Worm (Caenorhabditis elegans): ENCODE data around the gene tomm-40.

The tomm-40 gene

ce11 chrII:8948640-8949039 is 24.7 kb downstream of the tomm-40 start:
- TF ChIP-seq nhr-6 (tag; optimal IDR thresholded peaks at IDR 0.05) (no peak), nhr-23 (tag; optimal IDR thresholded peaks at IDR 0.05) (no peak), mab-5 (tag; optimal IDR thresholded peaks at IDR 0.05) (no peak), nhr-21 (tag; optimal IDR thresholded peaks at IDR 0.05) (no peak), ztf-1 (GFP tag; conservative IDR thresholded peaks at IDR 0.05) (no peak), ceh-16 (tag; optimal IDR thresholded peaks at IDR 0.05) (no peak), ztf-11 (tag; optimal IDR thresholded peaks at IDR 0.05) (no peak)

- no peak for TF ChIP-seq nhr-12 (tag; optimal IDR thresholded peaks at IDR 0.05)
- no peak for TF ChIP-seq ama-1 (optimal IDR thresholded peaks at IDR 0.05)
- TF ChIP-seq lin-13 (GFP tag; optimal IDR thresholded peaks at IDR 0.05), result no peak
- no peak for TF ChIP-seq zag-1 (tag; optimal IDR thresholded peaks at IDR 0.05)
- no peak for TF ChIP-seq lsy-2 (tag; optimal IDR thresholded peaks at IDR 0.05)
- TF ChIP-seq aly-2 (tag; optimal IDR thresholded peaks at IDR 0.05), result no peak
- TF ChIP-seq C34F6.9 (tag; optimal IDR thresholded peaks at IDR 0.05), result no peak
- no peak for TF ChIP-seq egl-27 (tag; optimal IDR thresholded peaks at IDR 0.05)
- no peak for TF ChIP-seq F13H6.1 (tag; optimal IDR thresholded peaks at IDR 0.05)
- TF ChIP-seq ceh-82 (tag; optimal IDR thresholded peaks at IDR 0.05), result no peak
- TF ChIP-seq ceh-16 (tag; optimal IDR thresholded peaks at IDR 0.05), result no peak
- TF ChIP-seq ztf-4 (tag; optimal IDR thresholded peaks at IDR 0.05), result no peak
- no peak for TF ChIP-seq dmd-4 (tag; optimal IDR thresholded peaks at IDR 0.05)
Measured at ce11 chrII:8947391-8947790, 26.0 kb downstream of the tomm-40 start, which contains the start of gene cutl-15. Gene cutl-15, minus strand, starts transcription at chrII:8947688.

- TF ChIP-seq ceh-16 (tag; optimal IDR thresholded peaks at IDR 0.05), result no peak
- no peak for TF ChIP-seq mdl-1 (tag; optimal IDR thresholded peaks at IDR 0.05)
- TF ChIP-seq egl-27 (tag; optimal IDR thresholded peaks at IDR 0.05), result no peak
- no peak for TF ChIP-seq aly-2 (tag; optimal IDR thresholded peaks at IDR 0.05)
- no peak for TF ChIP-seq nhr-237 (tag; optimal IDR thresholded peaks at IDR 0.05)
- no peak for TF ChIP-seq fos-1 (tag; optimal IDR thresholded peaks at IDR 0.05)
- no peak for TF ChIP-seq elt-1 (tag; optimal IDR thresholded peaks at IDR 0.05)
- TF ChIP-seq nhr-25 (tag; optimal IDR thresholded peaks at IDR 0.05), result no peak
- TF ChIP-seq mbf-1 (tag; optimal IDR thresholded peaks at IDR 0.05), result no peak
- no peak for TF ChIP-seq sma-9 (GFP tag; optimal IDR thresholded peaks at IDR 0.05)
- no peak for TF ChIP-seq sma-9 (tag; optimal IDR thresholded peaks at IDR 0.05)
- no peak for TF ChIP-seq ZK546.5 (tag; optimal IDR thresholded peaks at IDR 0.05)
- TF ChIP-seq peb-1 (tag; optimal IDR thresholded peaks at IDR 0.05), result no peak
- no peak for TF ChIP-seq lsy-2 (tag; optimal IDR thresholded peaks at IDR 0.05)
- TF ChIP-seq ztf-11 (tag; optimal IDR thresholded peaks at IDR 0.05), result no peak
- TF ChIP-seq blmp-1 (tag; optimal IDR thresholded peaks at IDR 0.05; ENCODE audit: insufficient read depth), result no peak
- TF ChIP-seq C34F6.9 (tag; optimal IDR thresholded peaks at IDR 0.05), result no peak
- no peak for TF ChIP-seq nhr-12 (tag; optimal IDR thresholded peaks at IDR 0.05)
- no peak for TF ChIP-seq nhr-10 (tag; optimal IDR thresholded peaks at IDR 0.05)
- TF ChIP-seq lin-13 (GFP tag; optimal IDR thresholded peaks at IDR 0.05), result no peak
- TF ChIP-seq ztf-4 (tag; optimal IDR thresholded peaks at IDR 0.05), result no peak
Measured at ce11 chrII:8945167-8945566, 28.2 kb downstream of the tomm-40 start.

- peak; percentile 51 for TF ChIP-seq C34F6.9 (tag; optimal IDR thresholded peaks at IDR 0.05)
- peak; percentile 70 for TF ChIP-seq gmeb-1 (tag; optimal IDR thresholded peaks at IDR 0.05)
- TF ChIP-seq mbf-1 (tag; optimal IDR thresholded peaks at IDR 0.05), result no peak
- peak; percentile 2 for TF ChIP-seq crh-2 (tag; optimal IDR thresholded peaks at IDR 0.05)
- TF ChIP-seq nhr-237 (tag; optimal IDR thresholded peaks at IDR 0.05), result no peak
- TF ChIP-seq unc-39 (tag; optimal IDR thresholded peaks at IDR 0.05), result no peak
- TF ChIP-seq lsy-2 (tag; optimal IDR thresholded peaks at IDR 0.05), result peak in 1 of 2 experiments; percentile 62
- peak; percentile 54 for TF ChIP-seq unc-55 (GFP tag; optimal IDR thresholded peaks at IDR 0.05)
- no peak for TF ChIP-seq F13H6.1 (tag; optimal IDR thresholded peaks at IDR 0.05)
- TF ChIP-seq egl-27 (tag; optimal IDR thresholded peaks at IDR 0.05), result no peak
- TF ChIP-seq nhr-23 (tag; optimal IDR thresholded peaks at IDR 0.05), result no peak
- no peak for TF ChIP-seq ztf-11 (tag; optimal IDR thresholded peaks at IDR 0.05)
- TF ChIP-seq ceh-16 (tag; optimal IDR thresholded peaks at IDR 0.05), result no peak
- TF ChIP-seq zag-1 (tag; optimal IDR thresholded peaks at IDR 0.05), result no peak
- TF ChIP-seq nhr-6 (tag; optimal IDR thresholded peaks at IDR 0.05), result no peak
- no peak for TF ChIP-seq sma-9 (GFP tag; optimal IDR thresholded peaks at IDR 0.05)
- TF ChIP-seq sma-9 (tag; optimal IDR thresholded peaks at IDR 0.05), result no peak
- no peak for TF ChIP-seq alr-1 (tag; optimal IDR thresholded peaks at IDR 0.05)
- no peak for TF ChIP-seq nhr-77 (tag; optimal IDR thresholded peaks at IDR 0.05)
- no peak for TF ChIP-seq nhr-25 (tag; optimal IDR thresholded peaks at IDR 0.05)
Measured at ce11 chrII:8940362-8940940, 32.9 kb downstream of the tomm-40 start, which contains the start of the genes set-17 and T21B10.4. Gene set-17, minus strand, starts transcription at chrII:8940488. Gene T21B10.4, plus strand, starts transcription at chrII:8940894.

All from whole organism, L2 larva.